Fruit fly (Drosophila melanogaster) whole organism, prepupa: Measurements from ENCODE around the gene EloA.

ENCODE experiments used
- Blimp-1 ChIP-seq: fragments of 200-800 bp; sonication (Bioruptor generic); optimal IDR thresholded peaks from 3 replicates; lab custom pipeline; 2017; ENCODE audit warnings: missing biosample characterization, missing genetic modification characterization, mild to moderate bottlenecking, moderate library complexity, missing genetic modification reagents
- CG10631 ChIP-seq: fragments of 200-800 bp; sonication (Bioruptor generic); optimal IDR thresholded peaks from 2 replicates; lab custom pipeline; 2016; ENCODE audit warnings: missing biosample characterization, missing genetic modification characterization
- CG10669 ChIP-seq: fragments of 200-800 bp; sonication (Bioruptor generic); optimal IDR thresholded peaks from 3 replicates; lab custom pipeline; 2018; ENCODE audit warnings: missing biosample characterization, mild to moderate bottlenecking, missing genetic modification characterization, moderate library complexity
- CG11762 ChIP-seq: fragments of 200-800 bp; sonication (Bioruptor generic); optimal IDR thresholded peaks from 3 replicates; lab custom pipeline; 2016; ENCODE audit warnings: missing biosample characterization, missing genetic modification characterization; ENCODE audit not compliant: insufficient read depth
- CG11902 ChIP-seq: fragments of 200-800 bp; sonication (Bioruptor generic); optimal IDR thresholded peaks from 3 replicates; lab custom pipeline; 2016; ENCODE audit warnings: missing biosample characterization, missing genetic modification characterization
- CG16779 ChIP-seq: fragments of 200-800 bp; sonication (Bioruptor generic); optimal IDR thresholded peaks from 3 replicates; lab custom pipeline; 2017; ENCODE audit warnings: missing biosample characterization, mild to moderate bottlenecking, missing genetic modification characterization
- CG3032 ChIP-seq: fragments of 200-800 bp; optimal IDR thresholded peaks from 2 replicates; lab custom pipeline; 2019; ENCODE audit warnings: missing biosample characterization, mild to moderate bottlenecking, missing genetic modification characterization, moderate library complexity
- CG31627 ChIP-seq: fragments of 200-800 bp; sonication (Bioruptor generic); optimal IDR thresholded peaks from 3 replicates; lab custom pipeline; 2016; ENCODE audit warnings: missing biosample characterization, missing genetic modification characterization
- CG32006 ChIP-seq: fragments of 200-800 bp; sonication (Bioruptor generic); optimal IDR thresholded peaks from 3 replicates; lab custom pipeline; 2017; ENCODE audit warnings: missing biosample characterization, mild to moderate bottlenecking, missing genetic modification characterization
- CG34406 ChIP-seq: fragments of 200-800 bp; sonication (Bioruptor generic); optimal IDR thresholded peaks from 3 replicates; lab custom pipeline; 2016; ENCODE audit warnings: missing biosample characterization, missing genetic modification characterization
- CG3919 ChIP-seq: fragments of 200-800 bp; sonication (Bioruptor generic); optimal IDR thresholded peaks from 3 replicates; lab custom pipeline; 2016; ENCODE audit warnings: missing biosample characterization, missing genetic modification characterization
- CG6163 ChIP-seq: fragments of 200-800 bp; sonication (Bioruptor generic); IDR thresholded peaks from 3 replicates; pipeline ENCODE4 v1.3.6; 2022; ENCODE audit warnings: missing biosample characterization, missing genetic modification characterization
- CG6276 ChIP-seq: fragments of 200-800 bp; sonication (Bioruptor generic); optimal IDR thresholded peaks from 2 replicates; lab custom pipeline; 2017; ENCODE audit warnings: missing biosample characterization, mild to moderate bottlenecking, missing genetic modification characterization
- CG6808 ChIP-seq: fragments of 200-800 bp; sonication (Bioruptor generic); optimal IDR thresholded peaks from 3 replicates; lab custom pipeline; 2017; ENCODE audit warnings: missing biosample characterization, missing genetic modification characterization, mild to moderate bottlenecking, moderate library complexity, missing genetic modification reagents
- CG8119 ChIP-seq: fragments of 200-800 bp; sonication (Bioruptor generic); IDR thresholded peaks from 3 replicates; pipeline ENCODE4 v1.3.6; 2022; ENCODE audit warnings: missing biosample characterization, missing genetic modification characterization
- CG8319 ChIP-seq: fragments of 200-800 bp; sonication (Bioruptor generic); optimal IDR thresholded peaks from 3 replicates; lab custom pipeline; 2016; ENCODE audit warnings: missing biosample characterization, missing genetic modification characterization
- CG8632 ChIP-seq: fragments of 200-800 bp; sonication (Bioruptor generic); optimal IDR thresholded peaks from 3 replicates; lab custom pipeline; 2016; ENCODE audit warnings: missing biosample characterization, missing genetic modification characterization
- CG9139 ChIP-seq: fragments of 200-800 bp; sonication (Bioruptor generic); optimal IDR thresholded peaks from 3 replicates; lab custom pipeline; 2017; ENCODE audit warnings: missing biosample characterization, mild to moderate bottlenecking, missing genetic modification characterization
- Eip75B ChIP-seq: fragments of 200-800 bp; sonication (Bioruptor generic); optimal IDR thresholded peaks from 3 replicates; lab custom pipeline; 2016; ENCODE audit warnings: missing biosample characterization, missing genetic modification characterization
- Eip78C ChIP-seq: fragments of 200-800 bp; sonication (Bioruptor generic); peaks from one replicate; lab custom pipeline; 2016; ENCODE audit warnings: missing biosample characterization, missing genetic modification characterization
- Eip93F ChIP-seq: fragments of 200-800 bp; sonication (Bioruptor generic); optimal IDR thresholded peaks from 2 replicates; lab custom pipeline; 2016; ENCODE audit warnings: missing biosample characterization, mild to moderate bottlenecking, missing genetic modification characterization
- Ets21C ChIP-seq: fragments of 200-800 bp; sonication (Bioruptor generic); optimal IDR thresholded peaks from 3 replicates; lab custom pipeline; 2016; ENCODE audit warnings: missing biosample characterization, missing genetic modification characterization
- Ets96B ChIP-seq: fragments of 200-800 bp; optimal IDR thresholded peaks from 2 replicates; lab custom pipeline; 2019; ENCODE audit warnings: missing biosample characterization, mild to moderate bottlenecking, missing genetic modification characterization, moderate library complexity
- Gug ChIP-seq: fragments of 200-800 bp; sonication (Bioruptor generic); IDR thresholded peaks from 2 replicates; pipeline ENCODE4 v1.3.6; 2022; ENCODE audit warnings: missing biosample characterization, missing genetic modification characterization
- Hr38 ChIP-seq: sonication (Bioruptor generic); optimal IDR thresholded peaks from 2 replicates; lab custom pipeline; 2016; ENCODE audit warnings: missing biosample characterization, missing genetic modification characterization
- Lpt ChIP-seq: fragments of 200-800 bp; sonication (Bioruptor generic); optimal IDR thresholded peaks from 3 replicates; lab custom pipeline; 2016; ENCODE audit warnings: missing biosample characterization, missing genetic modification characterization
- Met ChIP-seq: fragments of 200-800 bp; sonication (Bioruptor generic); optimal IDR thresholded peaks from 3 replicates; lab custom pipeline; 2016; ENCODE audit warnings: missing biosample characterization, missing genetic modification characterization
- OdsH ChIP-seq: fragments of 200-800 bp; sonication (Bioruptor generic); optimal IDR thresholded peaks from 3 replicates; lab custom pipeline; 2016; ENCODE audit warnings: missing biosample characterization, missing genetic modification characterization
- Sox102F ChIP-seq: fragments of 200-800 bp; sonication (Bioruptor generic); optimal IDR thresholded peaks from 2 replicates; lab custom pipeline; 2016; ENCODE audit warnings: missing biosample characterization, mild to moderate bottlenecking, missing genetic modification characterization
- Sox14 ChIP-seq: fragments of 200-800 bp; sonication (Bioruptor generic); optimal IDR thresholded peaks from 3 replicates; lab custom pipeline; 2016; ENCODE audit warnings: missing biosample characterization, missing genetic modification characterization
- Sox15 ChIP-seq: fragments of 200-800 bp; sonication (Bioruptor generic); optimal IDR thresholded peaks from 3 replicates; lab custom pipeline; 2016; ENCODE audit warnings: missing biosample characterization, missing genetic modification characterization
- achi ChIP-seq: fragments of 200-800 bp; sonication (Bioruptor generic); optimal IDR thresholded peaks from 3 replicates; lab custom pipeline; 2016; ENCODE audit warnings: missing biosample characterization, missing genetic modification characterization
- acj6 ChIP-seq: fragments of 200-800 bp; sonication (Bioruptor generic); optimal IDR thresholded peaks from 3 replicates; lab custom pipeline; 2016; ENCODE audit warnings: missing biosample characterization, missing genetic modification characterization
- cyc ChIP-seq: fragments of 200-800 bp; sonication (Bioruptor generic); optimal IDR thresholded peaks from 3 replicates; lab custom pipeline; 2016; ENCODE audit warnings: missing biosample characterization, missing genetic modification characterization
- dac ChIP-seq: fragments of 200-800 bp; sonication (Bioruptor generic); optimal IDR thresholded peaks from 2 replicates; lab custom pipeline; 2017; ENCODE audit warnings: missing biosample characterization, mild to moderate bottlenecking, missing genetic modification characterization
- dsx ChIP-seq: fragments of 200-800 bp; optimal IDR thresholded peaks from 3 replicates; lab custom pipeline; 2019; ENCODE audit warnings: missing biosample characterization, mild to moderate bottlenecking, missing genetic modification characterization, moderate library complexity; ENCODE audit not compliant: poor library complexity, severe bottlenecking
- eg ChIP-seq: fragments of 200-800 bp; sonication (Bioruptor generic); IDR thresholded peaks from 3 replicates; pipeline ENCODE4 v1.3.6; 2022; ENCODE audit warnings: missing biosample characterization, missing genetic modification characterization
- esn ChIP-seq: fragments of 200-800 bp; sonication (Bioruptor generic); optimal IDR thresholded peaks from 2 replicates; lab custom pipeline; 2016; ENCODE audit warnings: missing biosample characterization, mild to moderate bottlenecking, missing genetic modification characterization, moderate library complexity
- fd85E ChIP-seq: fragments of 200-800 bp; sonication (Bioruptor generic); optimal IDR thresholded peaks from 3 replicates; lab custom pipeline; 2016; ENCODE audit warnings: missing biosample characterization, missing genetic modification characterization
- fkh ChIP-seq: fragments of 200-800 bp; sonication (Bioruptor generic); optimal IDR thresholded peaks from 3 replicates; lab custom pipeline; 2017; ENCODE audit warnings: missing biosample characterization, mild to moderate bottlenecking, missing genetic modification characterization, moderate library complexity
- lz ChIP-seq: fragments of 200-800 bp; sonication (Bioruptor generic); optimal IDR thresholded peaks from 3 replicates; lab custom pipeline; 2016; ENCODE audit warnings: missing biosample characterization, missing genetic modification characterization
- net ChIP-seq: fragments of 200-800 bp; sonication (Bioruptor generic); optimal IDR thresholded peaks from 3 replicates; lab custom pipeline; 2016; ENCODE audit warnings: missing biosample characterization, missing genetic modification characterization
- pdm3 ChIP-seq: fragments of 200-800 bp; sonication (Bioruptor generic); optimal IDR thresholded peaks from 3 replicates; lab custom pipeline; 2016; ENCODE audit warnings: missing biosample characterization, missing genetic modification characterization
- salr ChIP-seq, 2 experiments: fragments of 200-800 bp; sonication (Bioruptor generic); optimal IDR thresholded peaks; 3 replicates each; lab custom pipeline; 2016 to 2018; ENCODE audit warnings: missing biosample characterization in 2 of 2, missing genetic modification characterization in 2 of 2, mild to moderate bottlenecking in 1 of 2
- spab ChIP-seq: fragments of 200-800 bp; sonication (Bioruptor generic); optimal IDR thresholded peaks from 2 replicates; lab custom pipeline; 2017; ENCODE audit warnings: missing biosample characterization, mild to moderate bottlenecking, missing genetic modification characterization, missing genetic modification reagents
- ss ChIP-seq, 2 experiments: fragments of 200-800 bp; sonication (Bioruptor generic); optimal IDR thresholded peaks; 2 replicates in 1 of 2; 3 replicates in 1 of 2; lab custom pipeline; 2017 to 2018; ENCODE audit warnings: mild to moderate bottlenecking in 2 of 2, missing biosample characterization in 2 of 2, missing genetic modification characterization in 2 of 2, moderate library complexity in 1 of 2
- svp ChIP-seq: fragments of 200-800 bp; sonication (Bioruptor generic); peaks from one replicate; lab custom pipeline; 2016; ENCODE audit warnings: missing biosample characterization, missing genetic modification characterization
- topi ChIP-seq: fragments of 200-800 bp; sonication (Bioruptor generic); optimal IDR thresholded peaks from 3 replicates; lab custom pipeline; 2016; ENCODE audit warnings: missing biosample characterization, missing genetic modification characterization
- vri ChIP-seq: fragments of 200-800 bp; sonication (Bioruptor generic); optimal IDR thresholded peaks from 3 replicates; lab custom pipeline; 2016; ENCODE audit warnings: missing biosample characterization, mild to moderate bottlenecking, missing genetic modification characterization

The EloA gene

DNA sequence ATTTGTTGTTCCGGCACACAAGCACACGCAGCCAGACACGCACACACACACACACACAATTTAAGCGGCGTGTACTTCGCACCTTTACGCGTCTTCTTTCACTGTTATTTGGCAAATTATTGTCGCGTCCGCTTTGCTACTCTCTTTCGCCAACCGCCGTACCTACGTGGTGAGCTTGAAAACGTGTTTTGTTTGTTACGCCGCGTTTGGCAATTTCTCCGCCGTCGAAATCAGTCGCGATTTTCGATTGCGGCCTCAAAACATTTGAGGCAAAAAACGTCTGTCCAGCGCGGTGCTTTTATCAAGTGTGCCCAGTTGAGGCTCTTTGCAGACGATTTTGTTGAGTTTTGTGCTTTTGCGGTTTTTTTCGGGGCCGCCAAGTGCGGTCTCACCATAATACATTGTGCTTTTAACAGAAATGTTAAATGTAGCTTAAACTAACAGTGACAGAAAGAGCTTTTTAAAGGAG is 29.6 kb upstream of the EloA start (continued):
- TF ChIP-seq Hr38 (no peak), Ets21C (no peak), salr (GFP tag; optimal IDR thresholded peaks at IDR 0.05; lab: Kevin White, UChicago) (no peak), CG10631 (GFP tag; lab: Kevin White, UChicago) (no peak), Ets96B (tag; lab: Kevin White, UChicago) (no peak), cyc (no peak), CG34406 (GFP tag; lab: Kevin White, UChicago) (no peak), acj6 (GFP tag; lab: Kevin White, UChicago) (no peak), CG3919 (GFP tag; lab: Kevin White, UChicago) (peak; percentile 28), dac (GFP tag; lab: Kevin White, UChicago) (no peak), Sox15 (GFP tag; lab: Kevin White, UChicago) (no peak), fd85E (peak; percentile 51), CG31627 (GFP tag; lab: Kevin White, UChicago) (no peak), CG6276 (GFP tag; lab: Kevin White, UChicago) (peak; percentile 60), CG10669 (GFP tag; lab: Kevin White, UChicago) (no peak), Lpt (no peak), fkh (GFP tag; lab: Kevin White, UChicago) (no peak), CG11762 (no peak), Met (GFP tag; lab: Kevin White, UChicago) (peak; percentile 8), CG3032 (no peak), Sox14 (GFP tag; lab: Kevin White, UChicago) (peak; percentile 53), dsx (GFP tag; lab: Kevin White, UChicago) (peak; percentile 86), lz (GFP tag; lab: Kevin White, UChicago) (peak; percentile 10), spab (GFP tag; lab: Kevin White, UChicago) (peak; percentile 28), eg (GFP tag; lab: Robert Waterston, UW) (peak; percentile 5; the same call in 1 of the 3 replicates), vri (GFP tag; lab: Kevin White, UChicago) (peak; percentile 71), svp (peak; percentile 81), Sox102F (peak; percentile 53), Eip93F (GFP tag; lab: Kevin White, UChicago) (peak; percentile 73), net (GFP tag; lab: Kevin White, UChicago) (peak; percentile 7), CG6808 (GFP tag; lab: Kevin White, UChicago) (peak; percentile 57), topi (GFP tag; lab: Kevin White, UChicago) (peak; percentile 23), CG6163 (GFP tag; lab: Robert Waterston, UW) (peak; percentile 56; the same call in 2 of the 3 replicates), CG11902 (GFP tag; lab: Kevin White, UChicago) (no peak), CG9139 (GFP tag; lab: Kevin White, UChicago) (peak; percentile 20), pdm3 (GFP tag; lab: Kevin White, UChicago) (no peak)
- TF ChIP-seq, all 60 proteins: peak for 27

DNA sequence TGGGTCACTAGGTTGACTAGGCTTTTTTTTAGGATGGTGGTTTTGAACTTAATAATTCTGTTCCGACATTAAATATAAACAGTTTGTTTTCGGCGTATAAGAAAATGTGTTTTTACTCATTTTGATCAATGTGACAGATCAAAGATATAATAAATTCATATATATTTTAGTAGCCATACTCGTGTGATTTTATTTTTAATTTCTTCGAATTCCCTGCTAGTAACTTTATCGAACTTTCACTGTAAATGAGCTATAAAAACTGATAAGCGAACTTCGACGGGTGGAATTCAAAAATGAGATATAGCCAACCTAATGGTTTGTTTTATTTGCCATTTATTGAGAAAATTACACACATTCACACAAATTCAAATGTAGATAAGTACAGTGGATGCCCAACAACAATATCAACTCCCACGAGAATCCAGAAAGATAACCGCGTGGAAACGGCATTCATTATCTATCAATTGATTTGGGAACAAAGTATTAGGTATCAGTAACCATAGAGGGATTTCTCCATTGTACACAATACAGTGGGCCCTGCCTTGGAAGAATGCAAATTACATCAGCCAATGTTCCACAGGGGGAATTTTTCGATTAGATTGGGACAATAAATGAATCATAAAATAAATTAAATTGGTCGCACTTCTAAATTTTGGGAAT is 28.1 kb upstream of the EloA start:
- TF ChIP-seq achi (GFP tag; lab: Kevin White, UChicago) (no peak), CG16779 (tag; lab: Kevin White, UChicago) (no peak), net (GFP tag; lab: Kevin White, UChicago) (no peak), CG6808 (GFP tag; lab: Kevin White, UChicago) (no peak), CG8632 (GFP tag; lab: Kevin White, UChicago) (no peak), Gug (GFP tag; lab: Robert Waterston, UW) (no peak), Eip75B (GFP tag; lab: Kevin White, UChicago) (no peak), eg (GFP tag; lab: Robert Waterston, UW) (no peak), Ets21C (no peak), Blimp-1 (GFP tag; lab: Kevin White, UChicago) (no peak), CG8119 (GFP tag; lab: Robert Waterston, UW) (no peak), CG10669 (GFP tag; lab: Kevin White, UChicago) (no peak), CG8319 (GFP tag; lab: Kevin White, UChicago) (no peak), Met (GFP tag; lab: Kevin White, UChicago) (peak; percentile 1), vri (GFP tag; lab: Kevin White, UChicago) (peak; percentile 82), Sox14 (GFP tag; lab: Kevin White, UChicago) (no peak), CG9139 (GFP tag; lab: Kevin White, UChicago) (no peak), CG32006 (GFP tag; lab: Kevin White, UChicago) (no peak), Eip78C (GFP tag; lab: Kevin White, UChicago) (peak; percentile 52), OdsH (no peak), CG6276 (GFP tag; lab: Kevin White, UChicago) (no peak), esn (GFP tag; lab: Kevin White, UChicago) (no peak), ss (GFP tag; optimal IDR thresholded peaks at IDR 0.05; lab: Kevin White, UChicago) (no peak), CG11902 (GFP tag; lab: Kevin White, UChicago) (no peak), CG3919 (GFP tag; lab: Kevin White, UChicago) (no peak)
